Fruit fly (Drosophila melanogaster): Measurements from ENCODE around the gene CG31821.

Gene CG31821

dm6 chr2L:15908086-15908485 is 5.9 kb upstream of the CG31821 start:
- TF ChIP-seq CG31627 (GFP tag; optimal IDR thresholded peaks at IDR 0.05), result peak; percentile 34
- TF ChIP-seq net (GFP tag; optimal IDR thresholded peaks at IDR 0.05), result no peak
- TF ChIP-seq CG1621 (tag; optimal IDR thresholded peaks at IDR 0.05), result peak; percentile 18
- TF ChIP-seq vri (GFP tag; optimal IDR thresholded peaks at IDR 0.05), result peak; percentile 83
- peak; percentile 84 for TF ChIP-seq svp (GFP tag)
- TF ChIP-seq Hr39 (GFP tag; optimal IDR thresholded peaks at IDR 0.05), result peak; percentile 18
- peak; percentile 15 for TF ChIP-seq pdm3 (GFP tag; optimal IDR thresholded peaks at IDR 0.05)
- TF ChIP-seq esn (GFP tag; optimal IDR thresholded peaks at IDR 0.05), result no peak

DNA sequence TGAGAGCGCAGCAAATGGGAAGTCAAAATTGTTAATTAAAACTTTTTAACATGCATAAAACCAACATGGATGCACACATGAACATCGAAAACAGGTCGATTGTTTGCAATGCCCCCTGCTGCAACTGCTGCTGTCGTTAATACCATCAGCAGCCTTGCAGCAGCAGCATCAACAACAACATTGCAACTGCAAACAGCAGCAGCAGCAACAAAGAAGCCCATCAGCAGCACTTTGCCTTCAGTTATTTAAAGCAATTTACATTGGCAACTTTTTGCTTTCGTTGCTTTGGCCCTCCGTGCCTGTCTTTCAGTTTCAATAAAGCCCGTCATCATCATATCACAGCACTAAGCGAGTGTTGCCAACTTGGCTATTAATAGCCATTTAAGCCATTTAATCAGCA is 5.1 kb upstream of the CG31821 start:
- peak; percentile 67 for TF ChIP-seq Eip78C (GFP tag)
- no peak for TF ChIP-seq CG8119 (GFP tag; IDR thresholded peaks at IDR 0.05)
- no peak for TF ChIP-seq CG11762 (GFP tag; optimal IDR thresholded peaks at IDR 0.05; ENCODE audit: insufficient read depth)
- TF ChIP-seq CG11294 (GFP tag; IDR thresholded peaks at IDR 0.05), result no peak
- TF ChIP-seq CG15336 (GFP tag; IDR thresholded peaks at IDR 0.05), result no peak
- TF ChIP-seq dsx (GFP tag; optimal IDR thresholded peaks at IDR 0.05; ENCODE audit: poor library complexity, severe bottlenecking), result peak; percentile 78
- TF ChIP-seq CG16779 (tag; optimal IDR thresholded peaks at IDR 0.05), result no peak
- peak; percentile 32 for TF ChIP-seq CG3919 (GFP tag; optimal IDR thresholded peaks at IDR 0.05)
- no peak for TF ChIP-seq CG10669 (GFP tag; optimal IDR thresholded peaks at IDR 0.05)
- no peak for TF ChIP-seq CG7368 (GFP tag; optimal IDR thresholded peaks at IDR 0.05)
- no peak for TF ChIP-seq Sox14 (GFP tag; optimal IDR thresholded peaks at IDR 0.05)
- no peak for TF ChIP-seq spab (GFP tag; optimal IDR thresholded peaks at IDR 0.05)
- TF ChIP-seq vri (GFP tag; optimal IDR thresholded peaks at IDR 0.05), result no peak
- no peak for TF ChIP-seq eg (GFP tag; IDR thresholded peaks at IDR 0.05)
- TF ChIP-seq fd59A (GFP tag; optimal IDR thresholded peaks at IDR 0.05), result no peak
- TF ChIP-seq Lpt (GFP tag; optimal IDR thresholded peaks at IDR 0.05), result no peak
- no peak for TF ChIP-seq Blimp-1 (GFP tag; optimal IDR thresholded peaks at IDR 0.05)
- TF ChIP-seq fd85E (GFP tag; optimal IDR thresholded peaks at IDR 0.05), result no peak

DNA sequence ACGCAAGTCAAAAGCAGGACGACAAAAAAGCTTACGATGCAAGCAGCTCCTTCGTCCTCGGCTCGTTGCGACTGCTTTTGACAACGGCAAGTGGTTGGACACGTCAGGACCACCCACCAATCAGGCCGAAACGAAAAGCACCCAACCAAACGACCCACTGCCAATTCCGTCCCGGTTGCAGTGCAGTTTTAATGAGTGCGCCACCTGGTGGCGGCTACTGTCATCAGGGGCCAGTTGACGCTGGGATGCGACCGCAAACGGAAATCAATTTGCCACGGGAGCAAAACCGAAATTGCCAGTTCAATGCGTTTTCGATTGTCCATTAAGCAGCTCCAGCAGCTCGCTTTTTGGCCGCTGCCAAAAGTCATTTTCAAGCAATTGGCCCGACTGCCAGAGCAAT is 1.5 kb upstream of the CG31821 start:
- TF ChIP-seq Eip75B (GFP tag; optimal IDR thresholded peaks at IDR 0.05), result no peak
- no peak for TF ChIP-seq CG3032 (tag; optimal IDR thresholded peaks at IDR 0.05)
- no peak for TF ChIP-seq CG34406 (GFP tag; optimal IDR thresholded peaks at IDR 0.05)
- TF ChIP-seq Hr39 (GFP tag; optimal IDR thresholded peaks at IDR 0.05), result no peak
- no peak for TF ChIP-seq achi (GFP tag; optimal IDR thresholded peaks at IDR 0.05)
- TF ChIP-seq CG6854 (GFP tag; optimal IDR thresholded peaks at IDR 0.05), result no peak
- TF ChIP-seq salr (GFP tag; optimal IDR thresholded peaks at IDR 0.05), result no peak
- TF ChIP-seq Met (GFP tag; optimal IDR thresholded peaks at IDR 0.05), result no peak
- no peak for TF ChIP-seq Ets21C (GFP tag; optimal IDR thresholded peaks at IDR 0.05)
- TF ChIP-seq ss (GFP tag; optimal IDR thresholded peaks at IDR 0.05), result no peak
- TF ChIP-seq CG6163 (GFP tag; IDR thresholded peaks at IDR 0.05), result no peak
- no peak for TF ChIP-seq CG11902 (GFP tag; optimal IDR thresholded peaks at IDR 0.05)
- no peak for TF ChIP-seq CG4318 (GFP tag; optimal IDR thresholded peaks at IDR 0.05)
- no peak for TF ChIP-seq CG10669 (GFP tag; optimal IDR thresholded peaks at IDR 0.05)
- no peak for TF ChIP-seq CG15336 (GFP tag; IDR thresholded peaks at IDR 0.05)
- TF ChIP-seq OdsH (GFP tag; optimal IDR thresholded peaks at IDR 0.05), result no peak
- TF ChIP-seq acj6 (GFP tag; optimal IDR thresholded peaks at IDR 0.05), result no peak
- TF ChIP-seq CG3919 (GFP tag; optimal IDR thresholded peaks at IDR 0.05), result no peak
- no peak for TF ChIP-seq esn (GFP tag; optimal IDR thresholded peaks at IDR 0.05)
